Fruit fly (Drosophila melanogaster): ENCODE measurements around the gene TbCMF46.

- TF ChIP-seq Sin3A (optimal IDR thresholded peaks at IDR 0.05) (no peak), h (optimal IDR thresholded peaks at IDR 0.05) (no peak), psq (optimal IDR thresholded peaks at IDR 0.05) (no peak), ttk (optimal IDR thresholded peaks at IDR 0.05) (no peak), insv (optimal IDR thresholded peaks at IDR 0.05) (no peak), Myc (optimal IDR thresholded peaks at IDR 0.05) (no peak)
These were observed 23.3 kb upstream of the TbCMF46 start for dm6 chr2L:9947738-9948519.

Data from Kc167 (cell line).